Fruit fly (Drosophila melanogaster) whole organism, embryonic: Measurements from ENCODE around the gene Megf8.
A peak's percentile ranks its signal among the peaks of the same experiment; 100 is the strongest.

Experiments
- Bgb ChIP-seq: fragments of 200-800 bp; sonication (Bioruptor generic); IDR thresholded peaks from 2 replicates; pipeline ENCODE4 v1.3.6; 2022; ENCODE audit warnings: missing biosample characterization, missing genetic modification characterization; ENCODE audit not compliant: partially characterized antibody
- Blimp-1 ChIP-seq: fragments of 200-800 bp; sonication (Bioruptor generic); optimal IDR thresholded peaks from 3 replicates; lab custom pipeline; 2018; ENCODE audit warnings: missing biosample characterization, missing genetic modification characterization, mild to moderate bottlenecking, moderate library complexity, missing genetic modification reagents
- BtbVII ChIP-seq: fragments of 200-800 bp; sonication (Bioruptor generic); optimal IDR thresholded peaks from 3 replicates; lab custom pipeline; 2017; ENCODE audit warnings: missing biosample characterization, mild to moderate bottlenecking, missing genetic modification characterization
- CG1024 ChIP-seq: fragments of 200-800 bp; sonication (Bioruptor generic); IDR thresholded peaks from 2 replicates; pipeline ENCODE4 v1.3.6; 2022; ENCODE audit warnings: missing biosample characterization, missing genetic modification characterization
- CG10959 ChIP-seq: fragments of 200-800 bp; sonication (Bioruptor generic); IDR thresholded peaks from 2 replicates; pipeline ENCODE4 v1.3.6; 2022; ENCODE audit warnings: missing biosample characterization, missing genetic modification characterization
- CG11085 ChIP-seq: fragments of 200-800 bp; sonication (Bioruptor generic); IDR thresholded peaks from 2 replicates; pipeline ENCODE4 v1.3.6; 2022; ENCODE audit warnings: missing biosample characterization, missing genetic modification characterization
- CG11696 ChIP-seq: fragments of 200-800 bp; sonication (Bioruptor generic); IDR thresholded peaks from 2 replicates; pipeline ENCODE4 v1.3.6; 2022; ENCODE audit warnings: missing biosample characterization, missing genetic modification characterization
- CG13287 ChIP-seq: fragments of 200-800 bp; sonication (Bioruptor generic); IDR thresholded peaks from 2 replicates; pipeline ENCODE4 v1.3.6; 2022; ENCODE audit warnings: missing biosample characterization, missing genetic modification characterization; ENCODE audit not compliant: partially characterized antibody
- CG13424 ChIP-seq: fragments of 200-800 bp; sonication (Bioruptor generic); optimal IDR thresholded peaks from 2 replicates; lab custom pipeline; 2019; ENCODE audit warnings: missing biosample characterization, mild to moderate bottlenecking, missing genetic modification characterization, moderate library complexity
- CG16813 ChIP-seq: fragments of 200-800 bp; sonication (Bioruptor generic); IDR thresholded peaks from 3 replicates; pipeline ENCODE4 v1.3.6; 2022; ENCODE audit warnings: missing biosample characterization, missing genetic modification characterization; ENCODE audit not compliant: partially characterized antibody
- CG17912 ChIP-seq: fragments of 200-800 bp; sonication (Bioruptor generic); optimal IDR thresholded peaks from 2 replicates; lab custom pipeline; 2018; ENCODE audit warnings: missing biosample characterization, mild to moderate bottlenecking, missing genetic modification characterization
- CG33557 ChIP-seq: fragments of 200-800 bp; sonication (Bioruptor generic); optimal IDR thresholded peaks from 2 replicates; lab custom pipeline; 2019; ENCODE audit warnings: missing biosample characterization, mild to moderate bottlenecking, missing genetic modification characterization, moderate library complexity
- CG34224 ChIP-seq: fragments of 200-800 bp; sonication (Bioruptor generic); IDR thresholded peaks from 3 replicates; pipeline ENCODE4 v1.3.6; 2022; ENCODE audit warnings: missing biosample characterization, missing genetic modification characterization; ENCODE audit not compliant: partially characterized antibody
- CG4617 ChIP-seq: fragments of 200-800 bp; sonication (Bioruptor generic); optimal IDR thresholded peaks from 3 replicates; lab custom pipeline; 2016; ENCODE audit warnings: missing biosample characterization, missing genetic modification characterization, borderline replicate concordance
- CG4707 ChIP-seq: fragments of 200-800 bp; sonication (Bioruptor generic); optimal IDR thresholded peaks from 2 replicates; lab custom pipeline; 2018; ENCODE audit warnings: missing biosample characterization, mild to moderate bottlenecking, missing genetic modification characterization, moderate library complexity
- CG4730 ChIP-seq: fragments of 200-800 bp; sonication (Bioruptor generic); IDR thresholded peaks from 2 replicates; pipeline ENCODE4 v1.3.6; 2022; ENCODE audit warnings: missing biosample characterization, missing genetic modification characterization
- CG5953 ChIP-seq: fragments of 200-800 bp; sonication (Bioruptor generic); IDR thresholded peaks from 2 replicates; pipeline ENCODE4 v1.3.6; 2022; ENCODE audit warnings: missing biosample characterization, missing genetic modification characterization
- CG6791 ChIP-seq: fragments of 200-800 bp; sonication (Bioruptor generic); IDR thresholded peaks from 3 replicates; pipeline ENCODE4 v1.3.6; 2022; ENCODE audit warnings: missing biosample characterization, missing genetic modification characterization; ENCODE audit not compliant: partially characterized antibody
- CG7963 ChIP-seq: fragments of 200-800 bp; sonication (Bioruptor generic); IDR thresholded peaks from 3 replicates; pipeline ENCODE4 v1.3.6; 2022; ENCODE audit warnings: missing biosample characterization, missing genetic modification characterization; ENCODE audit not compliant: partially characterized antibody
- CG9215 ChIP-seq: fragments of 200-800 bp; sonication (Bioruptor generic); IDR thresholded peaks from 2 replicates; pipeline ENCODE4 v1.3.6; 2022; ENCODE audit warnings: missing biosample characterization, missing genetic modification characterization
- Dp ChIP-seq: fragments of 200-800 bp; sonication (Bioruptor generic); optimal IDR thresholded peaks from 2 replicates; lab custom pipeline; 2018; ENCODE audit warnings: missing biosample characterization, mild to moderate bottlenecking, missing genetic modification characterization, moderate library complexity
- Drgx ChIP-seq: fragments of 200-800 bp; sonication (Bioruptor generic); IDR thresholded peaks from 2 replicates; pipeline ENCODE4 v1.3.6; 2022; ENCODE audit warnings: missing biosample characterization, missing genetic modification characterization
- Gsc ChIP-seq: fragments of 200-800 bp; sonication (Bioruptor generic); IDR thresholded peaks from 2 replicates; pipeline ENCODE4 v1.3.6; 2022; ENCODE audit warnings: missing biosample characterization, missing genetic modification characterization
- Mrtf ChIP-seq: fragments of 200-800 bp; sonication (Bioruptor generic); IDR thresholded peaks from 3 replicates; pipeline ENCODE4 v1.3.6; 2022; ENCODE audit warnings: missing biosample characterization, missing genetic modification characterization
- Myb ChIP-seq: fragments of 200-800 bp; sonication (Bioruptor generic); optimal IDR thresholded peaks from 2 replicates; lab custom pipeline; 2016; ENCODE audit warnings: missing biosample characterization, missing genetic modification characterization
- NFAT ChIP-seq: fragments of 200-800 bp; sonication (Bioruptor generic); IDR thresholded peaks from 2 replicates; pipeline ENCODE4 v1.3.6; 2022; ENCODE audit warnings: missing biosample characterization, missing genetic modification characterization
- NfI ChIP-seq: fragments of 200-800 bp; sonication (Bioruptor generic); optimal IDR thresholded peaks from 3 replicates; lab custom pipeline; 2018; ENCODE audit warnings: missing biosample characterization, mild to moderate bottlenecking, missing genetic modification characterization, moderate library complexity
- Six4 ChIP-seq: fragments of 200-800 bp; sonication (Bioruptor generic); optimal IDR thresholded peaks from 2 replicates; lab custom pipeline; 2016; ENCODE audit warnings: missing biosample characterization, missing genetic modification characterization
- Stat92E ChIP-seq, 3 experiments: fragments of >200 bp in 2 of 3; fragments of 200-800 bp in 1 of 3; sonication (Bioruptor generic) in 1 of 3; optimal IDR thresholded peaks; 2 replicates each; lab custom pipeline; 2017 to 2019; ENCODE audit warnings: missing biosample characterization in 3 of 3, missing genetic modification characterization in 3 of 3, mild to moderate bottlenecking in 1 of 3, moderate library complexity in 1 of 3
- Taf1 ChIP-seq: fragments of 200-800 bp; sonication (Bioruptor generic); IDR thresholded peaks from 2 replicates; pipeline ENCODE4 v1.3.6; 2022; ENCODE audit warnings: missing biosample characterization, missing genetic modification characterization
- YL-1 ChIP-seq: fragments of 200-800 bp; sonication (Bioruptor generic); optimal IDR thresholded peaks from 3 replicates; lab custom pipeline; 2017; ENCODE audit warnings: missing biosample characterization, mild to moderate bottlenecking, missing genetic modification characterization
- ara ChIP-seq: fragments of 200-800 bp; sonication (Bioruptor generic); IDR thresholded peaks from 2 replicates; pipeline ENCODE4 v1.3.6; 2022; ENCODE audit warnings: missing biosample characterization, missing genetic modification characterization
- btn ChIP-seq: fragments of 200-800 bp; sonication (Bioruptor generic); optimal IDR thresholded peaks from 2 replicates; lab custom pipeline; 2016; ENCODE audit warnings: missing biosample characterization, missing genetic modification characterization
- chinmo ChIP-seq: fragments of 200-800 bp; sonication (Bioruptor generic); IDR thresholded peaks from 4 replicates; pipeline ENCODE4 v1.3.6; 2022; ENCODE audit warnings: missing biosample characterization, missing genetic modification characterization; ENCODE audit not compliant: partially characterized antibody
- crp ChIP-seq, 2 experiments: fragments of 200-800 bp; sonication (Bioruptor generic); optimal IDR thresholded peaks; 2 replicates in 1 of 2; 3 replicates in 1 of 2; lab custom pipeline; 2017; ENCODE audit warnings: missing biosample characterization in 2 of 2, missing genetic modification characterization in 2 of 2, mild to moderate bottlenecking in 1 of 2, moderate library complexity in 1 of 2
- danr ChIP-seq: fragments of 200-800 bp; sonication (Bioruptor generic); IDR thresholded peaks from 2 replicates; pipeline ENCODE4 v1.3.6; 2022; ENCODE audit warnings: missing biosample characterization, missing genetic modification characterization
- fru ChIP-seq: fragments of >200 bp; optimal IDR thresholded peaks from 2 replicates; lab custom pipeline; 2017
- gro ChIP-seq: fragments of 200-800 bp; sonication (Bioruptor generic); optimal IDR thresholded peaks from 2 replicates; lab custom pipeline; 2016; ENCODE audit warnings: missing biosample characterization, missing genetic modification characterization
- gsb ChIP-seq: fragments of 200-800 bp; sonication (Bioruptor generic); IDR thresholded peaks from 2 replicates; pipeline ENCODE4 v1.3.6; 2022; ENCODE audit warnings: missing biosample characterization, missing genetic modification characterization
- nerfin-2 ChIP-seq: fragments of 200-800 bp; sonication (Bioruptor generic); IDR thresholded peaks from 2 replicates; pipeline ENCODE4 v1.3.6; 2022; ENCODE audit warnings: missing biosample characterization, missing genetic modification characterization; ENCODE audit not compliant: partially characterized antibody
- rib ChIP-seq: fragments of 200-800 bp; sonication (Bioruptor generic); IDR thresholded peaks from 2 replicates; pipeline ENCODE4 v1.3.6; 2022; ENCODE audit warnings: missing biosample characterization, missing genetic modification characterization
- seq ChIP-seq: fragments of 200-800 bp; sonication (Bioruptor generic); IDR thresholded peaks from 2 replicates; pipeline ENCODE4 v1.3.6; 2022; ENCODE audit warnings: missing biosample characterization, missing genetic modification characterization
- sim ChIP-seq: fragments of 200-800 bp; sonication (Bioruptor generic); IDR thresholded peaks from 2 replicates; pipeline ENCODE4 v1.3.6; 2022; ENCODE audit warnings: missing biosample characterization, missing genetic modification characterization
- so ChIP-seq: fragments of 200-800 bp; sonication (Bioruptor generic); IDR thresholded peaks from 3 replicates; pipeline ENCODE4 v1.3.6; 2022; ENCODE audit warnings: missing biosample characterization, missing genetic modification characterization
- unc-4 ChIP-seq: fragments of 200-800 bp; sonication (Bioruptor generic); IDR thresholded peaks from 2 replicates; pipeline ENCODE4 v1.3.6; 2022; ENCODE audit warnings: missing biosample characterization, missing genetic modification characterization; ENCODE audit not compliant: partially characterized antibody
- wor ChIP-seq: fragments of 200-800 bp; sonication (Bioruptor generic); IDR thresholded peaks from 2 replicates; pipeline ENCODE4 v1.3.6; 2022; ENCODE audit warnings: missing biosample characterization, missing genetic modification characterization
- zf30C ChIP-seq: fragments of 200-800 bp; sonication (Bioruptor generic); optimal IDR thresholded peaks from 3 replicates; lab custom pipeline; 2018; ENCODE audit warnings: missing biosample characterization, mild to moderate bottlenecking, missing genetic modification characterization

Megf8 gene

DNA sequence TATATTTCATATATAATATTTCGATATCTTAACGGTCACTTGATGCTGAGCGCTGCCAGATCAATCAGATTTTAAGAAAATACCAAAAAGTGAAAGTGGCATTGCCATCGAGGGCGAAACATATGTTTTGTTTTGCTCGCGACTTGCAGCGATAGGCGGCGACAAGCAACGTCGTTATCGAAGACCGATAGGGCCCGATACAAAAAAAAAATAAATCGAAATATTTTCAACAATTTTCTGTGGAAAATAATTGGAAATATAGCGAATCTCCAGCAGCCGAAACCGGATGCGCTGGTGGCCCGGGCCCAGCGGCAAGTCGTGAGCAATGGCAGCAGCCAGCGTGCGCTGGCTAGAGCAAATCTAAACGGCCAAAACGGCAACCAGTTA lies at the start of gene Megf8 (continued):
- peak; percentile 5; the same call in 2 of the 3 replicates for TF ChIP-seq CG16813 (GFP tag; lab: Robert Waterston, UW)
- peak; percentile 48 to 90 for TF ChIP-seq crp (GFP tag; optimal IDR thresholded peaks at IDR 0.05; lab: Kevin White, UChicago)
- peak; percentile 26 for TF ChIP-seq Dp
- no peak for TF ChIP-seq fru (lab: Kevin White, UChicago)
- TF ChIP-seq CG6791 (GFP tag; lab: Robert Waterston, UW) = peak; percentile 74
- TF ChIP-seq nerfin-2 (GFP tag; lab: Robert Waterston, UW) = peak; percentile 75
- peak; percentile 77 for TF ChIP-seq Bgb (GFP tag; lab: Robert Waterston, UW)
- no peak for TF ChIP-seq Stat92E (GFP tag; optimal IDR thresholded peaks at IDR 0.05; lab: Kevin White, UChicago)
- peak; percentile 35 for TF ChIP-seq CG4617 (GFP tag; lab: Kevin White, UChicago)
- TF ChIP-seq CG9215 (GFP tag; lab: Robert Waterston, UW) = peak; percentile 85
- peak; percentile 92 for TF ChIP-seq chinmo (GFP tag; lab: Robert Waterston, UW)
- TF ChIP-seq gro (GFP tag; lab: Kevin White, UChicago) = no peak
- TF ChIP-seq unc-4 (GFP tag; lab: Robert Waterston, UW) = peak; percentile 53; the same call in 1 of the 2 replicates
- no peak for TF ChIP-seq BtbVII (GFP tag; lab: Kevin White, UChicago)
- TF ChIP-seq ara (GFP tag; lab: Robert Waterston, UW) = no peak
- TF ChIP-seq CG17912 = no peak
- no peak for TF ChIP-seq sim (GFP tag; lab: Robert Waterston, UW)
- 0 out of 2 replicates have a peak, but pooled peaks have one; percentile 35 for TF ChIP-seq rib (GFP tag; lab: Robert Waterston, UW)
- TF ChIP-seq Blimp-1 = peak; percentile 100
- TF ChIP-seq CG33557 (GFP tag; lab: Kevin White, UChicago) = no peak
- peak; percentile 84 for TF ChIP-seq CG34224
- peak; percentile 83; the same call in 2 of the 3 replicates for TF ChIP-seq CG7963 (GFP tag; lab: Robert Waterston, UW)
- TF ChIP-seq, all 482 proteins: peak for 41

DNA sequence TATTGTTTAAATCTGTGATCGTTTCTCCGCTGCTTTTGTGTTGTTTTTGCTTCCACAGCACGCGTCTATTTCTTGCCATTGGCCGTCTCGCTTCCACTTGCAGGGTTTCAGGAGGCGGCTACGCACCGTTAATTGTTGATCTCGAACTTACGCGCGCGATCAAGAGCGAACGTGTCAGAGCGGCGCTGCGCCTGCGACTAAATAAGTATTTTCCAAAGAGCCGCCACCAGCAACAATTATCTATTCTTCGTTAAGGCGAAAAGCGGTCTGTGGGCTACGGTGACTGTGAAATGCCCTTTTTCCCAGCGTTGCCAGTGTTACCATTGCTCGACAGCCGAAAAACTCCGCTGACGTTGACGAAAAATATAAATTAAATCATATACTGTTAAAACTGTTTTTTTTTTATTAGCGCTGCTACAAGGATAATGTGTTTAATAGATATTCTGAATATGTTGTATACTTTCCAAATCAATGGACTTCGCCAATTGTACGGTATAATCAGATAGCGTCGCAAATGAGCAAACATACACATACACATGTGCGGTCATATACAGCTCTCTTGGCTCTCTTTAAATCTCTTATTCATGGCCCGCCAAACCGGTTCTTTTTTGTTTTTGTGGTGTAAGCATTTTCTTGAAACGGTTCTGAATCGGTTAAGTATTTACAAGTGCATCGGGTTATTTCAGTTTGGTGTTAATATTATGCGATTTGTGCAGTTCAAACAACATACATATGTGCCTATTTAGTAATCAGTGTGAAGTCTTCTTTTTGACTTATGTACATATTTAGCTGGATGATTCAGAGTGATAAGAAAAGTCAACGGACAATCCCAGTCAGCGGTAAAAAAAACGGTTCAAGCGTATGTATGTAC lies 49.1 kb upstream of the Megf8 start, which contains the start of gene pes:
Gene pes (minus strand): TSS at position 201 of the 871 bp plus-strand sequence.
- TF ChIP-seq Six4 (GFP tag; lab: Kevin White, UChicago) (peak; percentile 90), CG13287 (GFP tag; lab: Robert Waterston, UW) (peak; percentile 56; the same call in 1 of the 2 replicates), CG1024 (GFP tag; lab: Robert Waterston, UW) (peak; percentile 56; the same call in 1 of the 2 replicates), Gsc (no peak), NFAT (GFP tag; lab: Robert Waterston, UW) (peak; percentile 91), Drgx (peak; percentile 94), CG13424 (peak; percentile 20), CG16813 (GFP tag; lab: Robert Waterston, UW) (no peak), CG10959 (GFP tag; lab: Robert Waterston, UW) (peak; percentile 89), CG4730 (GFP tag; lab: Robert Waterston, UW) (peak; percentile 87), YL-1 (no peak), Taf1 (peak; percentile 88), Myb (GFP tag; lab: Kevin White, UChicago) (no peak), CG4707 (GFP tag; lab: Kevin White, UChicago) (peak; percentile 66), CG11085 (peak; percentile 90), Mrtf (GFP tag; lab: Robert Waterston, UW) (no peak), danr (peak; percentile 93), wor (GFP tag; lab: Robert Waterston, UW) (peak; percentile 90), seq (GFP tag; lab: Robert Waterston, UW) (peak; percentile 83), Blimp-1 (peak; percentile 87), btn (peak; percentile 59), zf30C (GFP tag; lab: Kevin White, UChicago) (peak; percentile 15), gsb (peak; percentile 84), NfI (GFP tag; lab: Kevin White, UChicago) (peak; percentile 91), CG11696 (GFP tag; lab: Robert Waterston, UW) (peak; percentile 81), CG5953 (peak; percentile 75), so (GFP tag; lab: Robert Waterston, UW) (peak; percentile 94)
